Worm (Caenorhabditis elegans) whole organism, L4/young adult: Measurements from ENCODE around the gene D1044.6.

Source experiments
- dao-5 ChIP-seq: sonication (generic microtip); optimal IDR thresholded peaks from 2 replicates; lab custom pipeline; 2016; ENCODE audit warnings: missing genotype, missing genetic modification characterization, moderate library complexity, missing compliant biosample characterization
- him-1 ChIP-seq: sonication (generic microtip); optimal IDR thresholded peaks from 2 replicates; lab custom pipeline; 2016; ENCODE audit warnings: missing genotype, missing genetic modification reagents, missing genetic modification characterization, missing compliant biosample characterization

DNA sequence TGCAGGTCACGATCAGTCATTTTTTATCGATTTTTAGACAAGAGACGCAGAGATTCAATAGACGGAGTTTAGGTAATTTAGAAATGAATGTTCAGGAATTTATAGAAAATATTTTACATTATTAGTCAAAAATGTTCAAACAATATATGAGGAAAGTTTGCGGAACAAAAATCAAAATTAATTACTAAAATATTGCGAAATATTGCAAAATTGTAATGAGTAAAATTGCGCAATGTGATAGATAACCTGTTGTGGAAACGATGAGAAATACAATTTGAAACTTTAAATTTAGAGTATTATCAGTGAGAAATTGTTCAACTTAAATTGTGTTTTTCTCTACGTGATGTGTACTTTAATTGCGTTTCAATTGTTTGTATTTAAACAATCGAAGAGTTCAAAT, 38.1 kb upstream of the D1044.6 start, which contains the start of gene F56D2.5:
- no peak for TF ChIP-seq him-1 (tag; lab: Kevin White, UChicago)
- TF ChIP-seq dao-5 (tag; lab: Kevin White, UChicago): no peak
